Worm (Caenorhabditis elegans): Measurements from ENCODE around the gene cutl-21.

The cutl-21 gene

DNA sequence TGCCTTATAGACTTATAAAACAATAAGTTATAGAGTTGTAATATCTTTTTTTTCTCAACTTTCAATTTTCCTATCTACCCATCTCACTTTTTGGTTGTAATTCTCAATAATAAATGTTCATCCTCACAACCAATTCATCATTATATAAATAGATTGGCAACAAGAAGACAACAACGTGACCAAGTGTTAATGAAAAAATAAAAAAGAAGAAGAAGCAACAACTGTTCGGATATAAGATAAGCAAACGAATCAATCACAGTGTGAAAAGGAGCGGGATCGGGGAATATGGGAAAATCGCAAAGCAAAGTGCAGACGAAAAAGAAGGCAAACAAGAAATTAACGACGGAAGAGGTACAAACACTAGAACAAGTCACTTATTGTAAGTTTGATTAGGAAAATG is 49.8 kb downstream of the cutl-21 start, which contains the start of gene ncs-3:
Gene ncs-3 (plus strand): TSS at position 153 of the 400 bp plus-strand sequence.
- TF ChIP-seq skn-1 (tag; optimal IDR thresholded peaks at IDR 0.05) (no peak), nfya-1 (tag; optimal IDR thresholded peaks at IDR 0.05; ENCODE audit: insufficient read depth) (peak; percentile 18), nhr-77 (tag; optimal IDR thresholded peaks at IDR 0.05) (no peak), egl-5 (tag; optimal IDR thresholded peaks at IDR 0.05) (peak; percentile 33)

ce11 chrX:1057821-1058377 is 53.8 kb downstream of the cutl-21 start:
- TF ChIP-seq daf-12 (tag; optimal IDR thresholded peaks at IDR 0.05) (no peak), hmg-11 (tag; optimal IDR thresholded peaks at IDR 0.05) (peak; percentile 0)
